Worm (Caenorhabditis elegans) whole organism, L1 larva: ENCODE data around the gene F34H10.4.

Source experiments
- aly-2 ChIP-seq: fragments of 150-350 bp; optimal IDR thresholded peaks from 2 replicates; lab custom pipeline; 2014; ENCODE audit warnings: missing biosample characterization, missing genetic modification characterization
- ama-1 ChIP-seq: fragments of 150-350 bp; optimal IDR thresholded peaks from 2 replicates; lab custom pipeline; 2014
- ceh-88 ChIP-seq: fragments of 200-800 bp; sonication (Bioruptor generic); IDR thresholded peaks from 2 replicates; pipeline ENCODE4 v1.3.6; 2022; ENCODE audit warnings: missing genetic modification characterization, missing compliant biosample characterization
- dsc-1 ChIP-seq: sonication (generic microtip); optimal IDR thresholded peaks from 2 replicates; lab custom pipeline; 2016; ENCODE audit warnings: mild to moderate bottlenecking, missing genetic modification characterization, missing compliant biosample characterization
- efl-1 ChIP-seq, 4 experiments: fragments of 150-350 bp; optimal IDR thresholded peaks in 3 of 4; peaks in 1 of 4; 1 replicate in 1 of 4; 2 replicates in 3 of 4; lab custom pipeline; 2014; ENCODE audit warnings: missing biosample characterization in 2 of 4, missing genetic modification characterization in 2 of 4, missing genetic modification reagents in 2 of 4
- egl-13 ChIP-seq: sonication (generic microtip); optimal IDR thresholded peaks from 2 replicates; lab custom pipeline; 2016; ENCODE audit warnings: missing genotype, missing genetic modification reagents, missing genetic modification characterization, missing compliant biosample characterization
- elt-2 ChIP-seq: sonication (generic microtip); optimal IDR thresholded peaks from 2 replicates; lab custom pipeline; 2016; ENCODE audit warnings: missing genetic modification characterization, mild to moderate bottlenecking, inconsistent platforms, missing compliant biosample characterization, missing genetic modification reagents
- fkh-4 ChIP-seq: sonication (generic microtip); optimal IDR thresholded peaks from 2 replicates; lab custom pipeline; 2016; ENCODE audit warnings: missing compliant biosample characterization, missing genetic modification characterization, borderline replicate concordance
- fos-1 ChIP-seq: fragments of 150-350 bp; optimal IDR thresholded peaks from 2 replicates; lab custom pipeline; 2014; ENCODE audit warnings: missing biosample characterization, missing genetic modification characterization
- irx-1 ChIP-seq: sonication (generic microtip); optimal IDR thresholded peaks from 2 replicates; lab custom pipeline; 2016; ENCODE audit warnings: missing genetic modification characterization, missing compliant biosample characterization
- lin-14 ChIP-seq: fragments of 200-800 bp; sonication (Bioruptor generic); optimal IDR thresholded peaks from 2 replicates; lab custom pipeline; 2018; ENCODE audit warnings: mild to moderate bottlenecking, missing genetic modification characterization, moderate library complexity, missing compliant biosample characterization
- nhr-20 ChIP-seq: sonication (generic microtip); optimal IDR thresholded peaks from 2 replicates; lab custom pipeline; 2016; ENCODE audit warnings: mild to moderate bottlenecking, missing genetic modification characterization, missing compliant biosample characterization
- skn-1 ChIP-seq: fragments of 150-350 bp; optimal IDR thresholded peaks from 2 replicates; lab custom pipeline; 2014; ENCODE audit warnings: missing biosample characterization, missing genetic modification characterization
- sptf-1 ChIP-seq: fragments of 150-350 bp; optimal IDR thresholded peaks from 2 replicates; lab custom pipeline; 2014; ENCODE audit warnings: missing biosample characterization, missing genetic modification characterization
- tlp-1 ChIP-seq: fragments of 150-350 bp; optimal IDR thresholded peaks from 2 replicates; lab custom pipeline; 2014; ENCODE audit warnings: missing biosample characterization, missing genetic modification characterization
- unc-30 ChIP-seq: sonication (generic microtip); optimal IDR thresholded peaks from 2 replicates; lab custom pipeline; 2017; ENCODE audit warnings: missing biosample characterization, missing genetic modification characterization
- unc-86 ChIP-seq: sonication (generic microtip); optimal IDR thresholded peaks from 2 replicates; lab custom pipeline; 2016; ENCODE audit warnings: missing genetic modification characterization, missing compliant biosample characterization
- vab-15 ChIP-seq: sonication (generic microtip); optimal IDR thresholded peaks from 2 replicates; lab custom pipeline; 2017; ENCODE audit warnings: missing genotype, mild to moderate bottlenecking, missing genetic modification characterization, missing compliant biosample characterization
- zip-4 ChIP-seq: fragments of 200-800 bp; sonication (Bioruptor generic); optimal IDR thresholded peaks from 2 replicates; lab custom pipeline; 2018; ENCODE audit warnings: mild to moderate bottlenecking, missing genetic modification characterization, moderate library complexity, missing compliant biosample characterization
- ztf-4 ChIP-seq: fragments of 150-350 bp; optimal IDR thresholded peaks from 2 replicates; lab custom pipeline; 2014; ENCODE audit warnings: missing biosample characterization, missing genetic modification characterization

F34H10.4 gene

DNA sequence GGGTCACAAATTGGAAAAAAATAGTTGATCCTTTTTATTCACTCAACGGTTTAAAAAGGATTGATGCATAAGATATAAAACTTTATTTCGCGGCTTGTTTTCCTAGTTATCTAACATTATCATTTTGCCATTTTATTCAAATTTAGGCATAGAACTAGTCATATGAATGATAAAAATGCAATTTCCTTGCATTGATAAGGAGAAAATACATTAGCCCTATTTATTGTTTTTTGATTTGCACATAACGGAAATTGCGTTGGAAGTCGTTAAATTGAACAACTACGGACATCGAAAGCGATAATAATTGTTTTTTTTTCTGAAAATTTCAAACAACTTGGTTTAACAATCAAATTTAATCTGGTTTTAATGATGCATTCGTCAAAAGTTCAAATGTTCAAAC is 38.9 kb downstream of the F34H10.4 start:
- TF ChIP-seq ceh-88 (GFP tag; lab: Robert Waterston, UW) (no peak), elt-2 (tag; lab: Kevin White, UChicago) (peak; percentile 83), tlp-1 (tag; lab: Kevin White, UChicago) (peak; percentile 25), irx-1 (tag; lab: Kevin White, UChicago) (no peak), lin-14 (peak; percentile 23), efl-1 (optimal IDR thresholded peaks at IDR 0.05; lab: Kevin White, UChicago) (no peak), efl-1 (GFP tag; optimal IDR thresholded peaks at IDR 0.05 in 1 of 2; lab: Kevin White, UChicago) (peak in 1 of 2 experiments; percentile 85), egl-13 (tag; lab: Kevin White, UChicago) (no peak)
- TF ChIP-seq, all 84 proteins: peak for 4

DNA sequence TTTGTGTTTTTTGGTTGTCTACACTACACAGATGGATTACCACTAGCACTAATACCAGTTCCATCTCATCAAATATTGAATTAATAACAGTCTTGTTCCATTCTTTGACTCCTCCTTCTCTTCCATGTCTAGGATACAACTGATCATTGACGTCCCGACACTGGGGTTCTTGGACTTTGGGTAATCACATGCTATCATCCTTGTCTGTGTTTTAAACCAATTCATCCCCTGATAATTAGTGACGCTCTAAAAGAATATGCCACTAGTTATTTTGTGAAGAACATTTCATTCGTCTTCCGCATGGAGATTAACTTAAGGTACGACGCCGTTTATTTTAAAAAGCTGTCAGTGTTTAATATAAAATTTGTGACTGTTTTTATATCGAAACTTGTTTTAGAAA is 42.1 kb downstream of the F34H10.4 start, which contains the start of gene npr-18:
TSS of gene npr-18 (plus strand) at position 301 of the 400 bp plus-strand sequence.
- TF ChIP-seq ztf-4 (tag; lab: Kevin White, UChicago), result no peak
- TF ChIP-seq unc-86 (tag; lab: Kevin White, UChicago), result no peak
- no peak for TF ChIP-seq unc-30 (tag; lab: Kevin White, UChicago)
- TF ChIP-seq fos-1 (tag; lab: Kevin White, UChicago), result no peak
- no peak for TF ChIP-seq aly-2
- no peak for TF ChIP-seq skn-1 (tag; lab: Kevin White, UChicago)
- TF ChIP-seq dsc-1 (tag; lab: Kevin White, UChicago), result peak; percentile 72

DNA sequence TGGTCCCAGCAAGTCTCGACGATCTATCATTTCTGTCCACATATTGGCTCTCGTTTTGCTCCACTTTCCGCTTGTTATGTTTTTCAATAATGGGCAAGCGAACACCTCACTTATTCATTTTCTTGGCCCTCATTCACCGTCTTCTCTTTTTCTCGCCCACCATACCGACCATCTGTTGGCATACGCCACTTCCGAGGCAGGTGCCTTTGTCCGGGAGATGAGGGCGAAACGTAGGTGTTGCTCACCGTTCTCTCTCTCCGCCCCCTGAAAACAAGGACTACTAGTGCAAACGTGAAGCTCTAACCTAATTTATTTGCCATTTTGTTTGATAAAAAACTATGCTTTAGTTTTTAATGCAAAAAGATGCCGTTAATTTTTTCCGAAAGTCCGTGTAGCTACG is 49.3 kb downstream of the F34H10.4 start:
- TF ChIP-seq vab-15 (tag; lab: Kevin White, UChicago), result no peak
- no peak for TF ChIP-seq zip-4 (GFP tag; lab: Kevin White, UChicago)
- no peak for TF ChIP-seq fkh-4 (tag; lab: Kevin White, UChicago)

DNA sequence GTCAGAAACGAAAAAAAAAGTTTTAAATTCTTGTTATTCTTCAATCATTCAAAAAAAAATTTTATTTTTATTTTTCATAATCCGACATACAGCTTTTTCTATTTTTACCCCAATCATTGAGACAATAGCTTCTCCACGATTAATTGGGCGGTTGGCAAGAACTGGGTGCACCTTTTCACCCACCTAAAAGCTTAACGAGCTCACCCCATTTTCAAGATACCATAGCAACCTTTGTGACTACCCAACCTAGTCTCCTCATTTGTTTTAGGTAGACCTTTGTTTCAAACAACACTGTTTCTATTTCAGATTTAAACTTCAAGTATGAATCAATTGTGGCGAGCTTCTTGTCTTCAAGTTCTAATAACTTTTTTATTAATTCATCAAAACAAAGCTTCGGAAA is 50.0 kb downstream of the F34H10.4 start, which contains the start of gene dyf-7:
TSS of gene dyf-7 (plus strand) at position 301 of the 400 bp plus-strand sequence.
- TF ChIP-seq nhr-20 (tag; lab: Kevin White, UChicago) (no peak), lin-14 (no peak), sptf-1 (no peak), fkh-4 (tag; lab: Kevin White, UChicago) (no peak), ama-1 (lab: Kevin White, UChicago) (no peak)
- TF ChIP-seq, all 84 proteins: peak for 0
